Worm (Caenorhabditis elegans): ENCODE results near the gene B0244.6.

The B0244.6 gene

ce11 chrIII:5785273-5785929 lies 47.6 kb downstream of the B0244.6 start, which contains the start of gene Y37B11A.3 (continued):
- TF ChIP-seq mdl-1 (tag; optimal IDR thresholded peaks at IDR 0.05) (no peak), R02D3.7 (tag; optimal IDR thresholded peaks at IDR 0.05) (peak; percentile 35), C34F6.9 (tag; optimal IDR thresholded peaks at IDR 0.05) (peak; percentile 84), elt-3 (tag; optimal IDR thresholded peaks at IDR 0.05) (no peak), ama-1 (optimal IDR thresholded peaks at IDR 0.05) (no peak), egl-27 (tag; optimal IDR thresholded peaks at IDR 0.05) (peak; percentile 27), alr-1 (tag; optimal IDR thresholded peaks at IDR 0.05) (no peak), zag-1 (tag; optimal IDR thresholded peaks at IDR 0.05) (peak; percentile 23), unc-62 (GFP tag; optimal IDR thresholded peaks at IDR 0.05) (no peak), skn-1 (tag; optimal IDR thresholded peaks at IDR 0.05) (no peak), unc-55 (GFP tag; optimal IDR thresholded peaks at IDR 0.05) (peak; percentile 82), nhr-237 (tag; optimal IDR thresholded peaks at IDR 0.05) (no peak), lin-39 (tag; optimal IDR thresholded peaks at IDR 0.05) (no peak), snpc-4 (tag; optimal IDR thresholded peaks at IDR 0.05) (peak; percentile 15), nhr-10 (tag; optimal IDR thresholded peaks at IDR 0.05) (no peak), nhr-11 (tag; optimal IDR thresholded peaks at IDR 0.05) (no peak), elt-1 (tag; optimal IDR thresholded peaks at IDR 0.05) (no peak), mbf-1 (tag; optimal IDR thresholded peaks at IDR 0.05) (no peak), Y55F3AM.14 (GFP tag; optimal IDR thresholded peaks at IDR 0.05) (no peak), nhr-23 (tag; optimal IDR thresholded peaks at IDR 0.05) (no peak), lsy-2 (tag; optimal IDR thresholded peaks at IDR 0.05) (peak; percentile 81 to 83), blmp-1 (tag; optimal IDR thresholded peaks at IDR 0.05; ENCODE audit: insufficient read depth) (peak; percentile 19), lin-13 (GFP tag; optimal IDR thresholded peaks at IDR 0.05) (peak; percentile 67)

- TF ChIP-seq elt-3 (tag; optimal IDR thresholded peaks at IDR 0.05) (no peak), F13H6.1 (tag; optimal IDR thresholded peaks at IDR 0.05) (no peak), ceh-82 (tag; optimal IDR thresholded peaks at IDR 0.05) (no peak), dmd-4 (tag; optimal IDR thresholded peaks at IDR 0.05) (no peak), Y55F3AM.14 (GFP tag; optimal IDR thresholded peaks at IDR 0.05) (no peak), lin-13 (GFP tag; optimal IDR thresholded peaks at IDR 0.05) (no peak), nhr-77 (tag; optimal IDR thresholded peaks at IDR 0.05) (no peak), elt-1 (tag; optimal IDR thresholded peaks at IDR 0.05) (no peak)
These were observed 52.7 kb downstream of the B0244.6 start, which contains the start of gene rev-3 for ce11 chrIII:5790550-5790949. rev-3 (minus strand) TSS chrIII:5790650.
